Fruit fly (Drosophila melanogaster) whole organism, prepupa: Measurements from ENCODE around the gene Es2.

Source experiments
- Blimp-1 ChIP-seq: fragments of 200-800 bp; sonication (Bioruptor generic); optimal IDR thresholded peaks from 3 replicates; lab custom pipeline; 2017; ENCODE audit warnings: missing biosample characterization, missing genetic modification characterization, mild to moderate bottlenecking, moderate library complexity, missing genetic modification reagents
- CG10631 ChIP-seq: fragments of 200-800 bp; sonication (Bioruptor generic); optimal IDR thresholded peaks from 2 replicates; lab custom pipeline; 2016; ENCODE audit warnings: missing biosample characterization, missing genetic modification characterization
- CG11294 ChIP-seq: fragments of 200-800 bp; sonication (Bioruptor generic); IDR thresholded peaks from 2 replicates; pipeline ENCODE4 v1.3.6; 2022; ENCODE audit warnings: missing biosample characterization, missing genetic modification characterization
- CG11902 ChIP-seq: fragments of 200-800 bp; sonication (Bioruptor generic); optimal IDR thresholded peaks from 3 replicates; lab custom pipeline; 2016; ENCODE audit warnings: missing biosample characterization, missing genetic modification characterization
- CG15336 ChIP-seq: fragments of 200-800 bp; sonication (Bioruptor generic); IDR thresholded peaks from 2 replicates; pipeline ENCODE4 v1.3.6; 2022; ENCODE audit warnings: missing biosample characterization, missing genetic modification characterization
- CG1621 ChIP-seq: fragments of 200-800 bp; sonication (Bioruptor generic); optimal IDR thresholded peaks from 3 replicates; lab custom pipeline; 2018; ENCODE audit warnings: missing biosample characterization, mild to moderate bottlenecking, missing genetic modification characterization
- CG3032 ChIP-seq: fragments of 200-800 bp; optimal IDR thresholded peaks from 2 replicates; lab custom pipeline; 2019; ENCODE audit warnings: missing biosample characterization, mild to moderate bottlenecking, missing genetic modification characterization, moderate library complexity
- CG31627 ChIP-seq: fragments of 200-800 bp; sonication (Bioruptor generic); optimal IDR thresholded peaks from 3 replicates; lab custom pipeline; 2016; ENCODE audit warnings: missing biosample characterization, missing genetic modification characterization
- CG32006 ChIP-seq: fragments of 200-800 bp; sonication (Bioruptor generic); optimal IDR thresholded peaks from 3 replicates; lab custom pipeline; 2017; ENCODE audit warnings: missing biosample characterization, mild to moderate bottlenecking, missing genetic modification characterization
- CG34406 ChIP-seq: fragments of 200-800 bp; sonication (Bioruptor generic); optimal IDR thresholded peaks from 3 replicates; lab custom pipeline; 2016; ENCODE audit warnings: missing biosample characterization, missing genetic modification characterization
- CG6163 ChIP-seq: fragments of 200-800 bp; sonication (Bioruptor generic); IDR thresholded peaks from 3 replicates; pipeline ENCODE4 v1.3.6; 2022; ENCODE audit warnings: missing biosample characterization, missing genetic modification characterization
- CG6276 ChIP-seq: fragments of 200-800 bp; sonication (Bioruptor generic); optimal IDR thresholded peaks from 2 replicates; lab custom pipeline; 2017; ENCODE audit warnings: missing biosample characterization, mild to moderate bottlenecking, missing genetic modification characterization
- CG6792 ChIP-seq: fragments of 200-800 bp; sonication (Bioruptor generic); optimal IDR thresholded peaks from 3 replicates; lab custom pipeline; 2016; ENCODE audit warnings: missing biosample characterization, missing genetic modification characterization
- CG7368 ChIP-seq: fragments of 200-800 bp; sonication (Bioruptor generic); optimal IDR thresholded peaks from 3 replicates; lab custom pipeline; 2016; ENCODE audit warnings: missing biosample characterization, missing genetic modification characterization
- CG8119 ChIP-seq: fragments of 200-800 bp; sonication (Bioruptor generic); IDR thresholded peaks from 3 replicates; pipeline ENCODE4 v1.3.6; 2022; ENCODE audit warnings: missing biosample characterization, missing genetic modification characterization
- CG8319 ChIP-seq: fragments of 200-800 bp; sonication (Bioruptor generic); optimal IDR thresholded peaks from 3 replicates; lab custom pipeline; 2016; ENCODE audit warnings: missing biosample characterization, missing genetic modification characterization
- CG8632 ChIP-seq: fragments of 200-800 bp; sonication (Bioruptor generic); optimal IDR thresholded peaks from 3 replicates; lab custom pipeline; 2016; ENCODE audit warnings: missing biosample characterization, missing genetic modification characterization
- CG9139 ChIP-seq: fragments of 200-800 bp; sonication (Bioruptor generic); optimal IDR thresholded peaks from 3 replicates; lab custom pipeline; 2017; ENCODE audit warnings: missing biosample characterization, mild to moderate bottlenecking, missing genetic modification characterization
- Eip75B ChIP-seq: fragments of 200-800 bp; sonication (Bioruptor generic); optimal IDR thresholded peaks from 3 replicates; lab custom pipeline; 2016; ENCODE audit warnings: missing biosample characterization, missing genetic modification characterization
- Eip78C ChIP-seq: fragments of 200-800 bp; sonication (Bioruptor generic); peaks from one replicate; lab custom pipeline; 2016; ENCODE audit warnings: missing biosample characterization, missing genetic modification characterization
- Eip93F ChIP-seq: fragments of 200-800 bp; sonication (Bioruptor generic); optimal IDR thresholded peaks from 2 replicates; lab custom pipeline; 2016; ENCODE audit warnings: missing biosample characterization, mild to moderate bottlenecking, missing genetic modification characterization
- Ets21C ChIP-seq: fragments of 200-800 bp; sonication (Bioruptor generic); optimal IDR thresholded peaks from 3 replicates; lab custom pipeline; 2016; ENCODE audit warnings: missing biosample characterization, missing genetic modification characterization
- Ets96B ChIP-seq: fragments of 200-800 bp; optimal IDR thresholded peaks from 2 replicates; lab custom pipeline; 2019; ENCODE audit warnings: missing biosample characterization, mild to moderate bottlenecking, missing genetic modification characterization, moderate library complexity
- Gug ChIP-seq: fragments of 200-800 bp; sonication (Bioruptor generic); IDR thresholded peaks from 2 replicates; pipeline ENCODE4 v1.3.6; 2022; ENCODE audit warnings: missing biosample characterization, missing genetic modification characterization
- Hr39 ChIP-seq: fragments of 200-800 bp; sonication (Bioruptor generic); optimal IDR thresholded peaks from 2 replicates; lab custom pipeline; 2016; ENCODE audit warnings: missing biosample characterization, missing genetic modification characterization
- Hr4 ChIP-seq: fragments of 200-800 bp; sonication (Bioruptor generic); optimal IDR thresholded peaks from 3 replicates; lab custom pipeline; 2016; ENCODE audit warnings: missing biosample characterization, missing genetic modification characterization
- Met ChIP-seq: fragments of 200-800 bp; sonication (Bioruptor generic); optimal IDR thresholded peaks from 3 replicates; lab custom pipeline; 2016; ENCODE audit warnings: missing biosample characterization, missing genetic modification characterization
- Sox15 ChIP-seq: fragments of 200-800 bp; sonication (Bioruptor generic); optimal IDR thresholded peaks from 3 replicates; lab custom pipeline; 2016; ENCODE audit warnings: missing biosample characterization, missing genetic modification characterization
- achi ChIP-seq: fragments of 200-800 bp; sonication (Bioruptor generic); optimal IDR thresholded peaks from 3 replicates; lab custom pipeline; 2016; ENCODE audit warnings: missing biosample characterization, missing genetic modification characterization
- acj6 ChIP-seq: fragments of 200-800 bp; sonication (Bioruptor generic); optimal IDR thresholded peaks from 3 replicates; lab custom pipeline; 2016; ENCODE audit warnings: missing biosample characterization, missing genetic modification characterization
- cyc ChIP-seq: fragments of 200-800 bp; sonication (Bioruptor generic); optimal IDR thresholded peaks from 3 replicates; lab custom pipeline; 2016; ENCODE audit warnings: missing biosample characterization, missing genetic modification characterization
- dac ChIP-seq: fragments of 200-800 bp; sonication (Bioruptor generic); optimal IDR thresholded peaks from 2 replicates; lab custom pipeline; 2017; ENCODE audit warnings: missing biosample characterization, mild to moderate bottlenecking, missing genetic modification characterization
- dsx ChIP-seq: fragments of 200-800 bp; optimal IDR thresholded peaks from 3 replicates; lab custom pipeline; 2019; ENCODE audit warnings: missing biosample characterization, mild to moderate bottlenecking, missing genetic modification characterization, moderate library complexity; ENCODE audit not compliant: poor library complexity, severe bottlenecking
- esn ChIP-seq: fragments of 200-800 bp; sonication (Bioruptor generic); optimal IDR thresholded peaks from 2 replicates; lab custom pipeline; 2016; ENCODE audit warnings: missing biosample characterization, mild to moderate bottlenecking, missing genetic modification characterization, moderate library complexity
- fd59A ChIP-seq: fragments of 200-800 bp; sonication (Bioruptor generic); optimal IDR thresholded peaks from 2 replicates; lab custom pipeline; 2017; ENCODE audit warnings: missing biosample characterization, mild to moderate bottlenecking, missing genetic modification characterization, missing genetic modification reagents
- fd85E ChIP-seq: fragments of 200-800 bp; sonication (Bioruptor generic); optimal IDR thresholded peaks from 3 replicates; lab custom pipeline; 2016; ENCODE audit warnings: missing biosample characterization, missing genetic modification characterization
- salr ChIP-seq, 2 experiments: fragments of 200-800 bp; sonication (Bioruptor generic); optimal IDR thresholded peaks; 3 replicates each; lab custom pipeline; 2016 to 2018; ENCODE audit warnings: missing biosample characterization in 2 of 2, missing genetic modification characterization in 2 of 2, mild to moderate bottlenecking in 1 of 2
- spab ChIP-seq: fragments of 200-800 bp; sonication (Bioruptor generic); optimal IDR thresholded peaks from 2 replicates; lab custom pipeline; 2017; ENCODE audit warnings: missing biosample characterization, mild to moderate bottlenecking, missing genetic modification characterization, missing genetic modification reagents
- ss ChIP-seq, 2 experiments: fragments of 200-800 bp; sonication (Bioruptor generic); optimal IDR thresholded peaks; 2 replicates in 1 of 2; 3 replicates in 1 of 2; lab custom pipeline; 2017 to 2018; ENCODE audit warnings: mild to moderate bottlenecking in 2 of 2, missing biosample characterization in 2 of 2, missing genetic modification characterization in 2 of 2, moderate library complexity in 1 of 2
- svp ChIP-seq: fragments of 200-800 bp; sonication (Bioruptor generic); peaks from one replicate; lab custom pipeline; 2016; ENCODE audit warnings: missing biosample characterization, missing genetic modification characterization
- vri ChIP-seq: fragments of 200-800 bp; sonication (Bioruptor generic); optimal IDR thresholded peaks from 3 replicates; lab custom pipeline; 2016; ENCODE audit warnings: missing biosample characterization, mild to moderate bottlenecking, missing genetic modification characterization

Es2 gene

dm6 chrX:8499151-8499550 is 37.9 kb downstream of the Es2 start (continued):
- no peak for TF ChIP-seq CG11902 (GFP tag; lab: Kevin White, UChicago)
- TF ChIP-seq CG31627 (GFP tag; lab: Kevin White, UChicago), result peak; percentile 4
- TF ChIP-seq svp (GFP tag; lab: Kevin White, UChicago), result no peak
- no peak for TF ChIP-seq CG8632 (GFP tag; lab: Kevin White, UChicago)
- TF ChIP-seq CG32006 (GFP tag; lab: Kevin White, UChicago), result no peak

dm6 chrX:8501374-8501773 is 40.1 kb downstream of the Es2 start:
- TF ChIP-seq Sox15 (GFP tag; lab: Kevin White, UChicago) (no peak), CG8319 (no peak), Hr4 (GFP tag; lab: Kevin White, UChicago) (no peak), achi (no peak), Gug (GFP tag; lab: Robert Waterston, UW) (no peak), dsx (GFP tag; lab: Kevin White, UChicago) (no peak), CG6276 (no peak), Blimp-1 (GFP tag; lab: Kevin White, UChicago) (no peak), CG9139 (no peak), esn (no peak), svp (GFP tag; lab: Kevin White, UChicago) (no peak), CG32006 (GFP tag; lab: Kevin White, UChicago) (no peak), CG31627 (GFP tag; lab: Kevin White, UChicago) (no peak), CG8119 (GFP tag; lab: Robert Waterston, UW) (no peak), CG11294 (no peak), CG3032 (tag; lab: Kevin White, UChicago) (no peak), Hr39 (GFP tag; lab: Kevin White, UChicago) (no peak), Met (GFP tag; lab: Kevin White, UChicago) (no peak), fd85E (GFP tag; lab: Kevin White, UChicago) (no peak)
- TF ChIP-seq, all 60 proteins: peak for 0

- TF ChIP-seq CG8119 (GFP tag; lab: Robert Waterston, UW), result no peak
- TF ChIP-seq CG11294, result no peak
- no peak for TF ChIP-seq CG9139
- TF ChIP-seq acj6, result no peak
- peak; percentile 18 for TF ChIP-seq Eip78C
- no peak for TF ChIP-seq CG34406 (GFP tag; lab: Kevin White, UChicago)
- no peak for TF ChIP-seq Eip75B
- no peak for TF ChIP-seq cyc
- no peak for TF ChIP-seq CG8319
- peak; percentile 49 for TF ChIP-seq Eip93F (GFP tag; lab: Kevin White, UChicago)
- TF ChIP-seq Ets21C, result no peak
- TF ChIP-seq Ets96B, result no peak
- TF ChIP-seq CG1621 (tag; lab: Kevin White, UChicago), result no peak
- TF ChIP-seq CG3032 (tag; lab: Kevin White, UChicago), result no peak
These were observed 40.8 kb downstream of the Es2 start for dm6 chrX:8502053-8502452.

- TF ChIP-seq CG32006 (GFP tag; lab: Kevin White, UChicago) (no peak), CG8119 (GFP tag; lab: Robert Waterston, UW) (no peak), Hr4 (GFP tag; lab: Kevin White, UChicago) (peak; percentile 4), Eip78C (peak; percentile 28), svp (GFP tag; lab: Kevin White, UChicago) (peak; percentile 62)
- TF ChIP-seq, all 60 proteins: peak for 3
These were observed 43.8 kb downstream of the Es2 start for dm6 chrX:8505023-8505604.

- TF ChIP-seq salr (GFP tag; optimal IDR thresholded peaks at IDR 0.05; lab: Kevin White, UChicago) (no peak), CG31627 (GFP tag; lab: Kevin White, UChicago) (no peak), CG8319 (no peak), ss (GFP tag; optimal IDR thresholded peaks at IDR 0.05; lab: Kevin White, UChicago) (peak; percentile 13 to 23), CG6792 (GFP tag; lab: Kevin White, UChicago) (no peak), fd85E (GFP tag; lab: Kevin White, UChicago) (no peak), fd59A (GFP tag; lab: Kevin White, UChicago) (no peak), dsx (GFP tag; lab: Kevin White, UChicago) (no peak), CG10631 (GFP tag; lab: Kevin White, UChicago) (no peak), Eip93F (GFP tag; lab: Kevin White, UChicago) (no peak), CG8119 (GFP tag; lab: Robert Waterston, UW) (no peak), achi (no peak), CG7368 (GFP tag; lab: Kevin White, UChicago) (no peak), dac (GFP tag; lab: Kevin White, UChicago) (no peak), Eip78C (peak; percentile 72), CG6163 (0 out of 3 replicates have a peak, but pooled peaks have one; percentile 27), Met (GFP tag; lab: Kevin White, UChicago) (no peak), vri (GFP tag; lab: Kevin White, UChicago) (no peak), spab (no peak), cyc (no peak), CG32006 (GFP tag; lab: Kevin White, UChicago) (no peak), Eip75B (no peak), Gug (GFP tag; lab: Robert Waterston, UW) (no peak), CG15336 (GFP tag; lab: Robert Waterston, UW) (no peak), Hr39 (GFP tag; lab: Kevin White, UChicago) (no peak), CG3032 (tag; lab: Kevin White, UChicago) (no peak)
These were observed 49.5 kb downstream of the Es2 start for dm6 chrX:8510731-8511130.
